Fruit fly (Drosophila melanogaster): ENCODE results near the gene Cyp313a4.

dm6 chr3R:12641620-12642019 is 39.6 kb downstream of the Cyp313a4 start:
- TF ChIP-seq CG14655 (GFP tag; optimal IDR thresholded peaks at IDR 0.05): no peak
- TF ChIP-seq CG32121 (GFP tag; IDR thresholded peaks at IDR 0.05): no peak
- no peak for TF ChIP-seq CG34367 (tag; optimal IDR thresholded peaks at IDR 0.05)
- TF ChIP-seq CG15710 (tag; optimal IDR thresholded peaks at IDR 0.05): no peak
- TF ChIP-seq Ets98B (GFP tag; IDR thresholded peaks at IDR 0.05): no peak
- TF ChIP-seq Pif1A (GFP tag; optimal IDR thresholded peaks at IDR 0.05): no peak
- no peak for TF ChIP-seq CG13204 (GFP tag; optimal IDR thresholded peaks at IDR 0.05)
- TF ChIP-seq CG17806 (tag; optimal IDR thresholded peaks at IDR 0.05): no peak
- no peak for TF ChIP-seq CG10348 (GFP tag; IDR thresholded peaks at IDR 0.05)
- no peak for TF ChIP-seq EcR (GFP tag; optimal IDR thresholded peaks at IDR 0.05)
